Worm (Caenorhabditis elegans): ENCODE measurements around the gene B0457.2.

B0457.2 gene

ce11 chrII:8926451-8926850, at the start of gene B0457.2:
Gene B0457.2, minus strand, starts transcription at chrII:8926551.
- TF ChIP-seq dao-5 (tag; optimal IDR thresholded peaks at IDR 0.05) (no peak), W03F9.2 (tag; optimal IDR thresholded peaks at IDR 0.05) (no peak), him-1 (tag; optimal IDR thresholded peaks at IDR 0.05) (no peak)

ce11 chrII:8973516-8974043, 47.2 kb upstream of the B0457.2 start, which contains the start of gene tomm-40:
Gene tomm-40, minus strand, starts transcription at chrII:8973566.
- TF ChIP-seq dao-5 (tag; optimal IDR thresholded peaks at IDR 0.05) (no peak), W03F9.2 (tag; optimal IDR thresholded peaks at IDR 0.05) (no peak), him-1 (tag; optimal IDR thresholded peaks at IDR 0.05) (no peak)

DNA sequence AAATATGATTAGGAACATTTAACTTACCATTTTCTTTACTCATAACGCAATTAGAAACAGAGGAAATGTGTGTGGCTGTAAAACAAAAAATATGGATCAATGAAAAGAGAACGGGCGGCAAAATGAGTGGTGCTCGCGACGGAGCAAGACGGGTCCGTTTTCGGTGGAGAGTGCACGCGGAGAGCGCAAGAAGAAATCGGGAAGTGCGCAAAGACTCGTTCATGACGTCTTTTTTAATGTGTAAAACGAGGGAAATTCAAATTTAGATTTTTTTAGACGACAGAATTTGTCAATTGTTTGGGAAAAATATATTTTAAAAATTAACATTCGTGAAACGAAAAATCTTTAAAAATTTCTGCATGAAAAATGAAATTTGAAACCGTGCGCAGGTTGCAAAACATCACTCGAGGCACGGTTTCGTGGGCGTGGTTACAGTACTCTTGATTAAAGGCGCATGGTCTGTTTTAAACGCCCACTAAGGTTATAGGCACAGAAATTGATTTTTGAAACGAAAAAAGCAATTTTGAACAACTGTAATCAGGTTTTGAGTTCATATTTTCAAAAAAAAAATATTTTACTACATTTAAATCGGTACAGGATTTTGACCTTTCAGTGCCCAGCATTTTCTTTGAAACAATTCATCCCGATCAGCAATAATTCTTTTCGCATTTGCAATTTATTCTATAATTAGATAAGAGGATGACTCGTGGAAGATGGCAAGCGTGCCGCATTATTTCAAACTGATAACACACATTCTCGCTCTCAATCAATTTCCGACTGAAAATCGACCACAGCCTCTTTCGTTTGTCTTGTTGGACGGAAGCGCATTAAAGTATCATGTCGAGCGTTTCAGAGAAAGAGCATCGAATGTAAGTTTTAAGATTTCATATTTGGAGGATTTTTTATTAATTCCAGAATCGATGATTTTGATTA, 43.2 kb upstream of the B0457.2 start, which contains the start of the genes szy-20 and C18E9.5:
szy-20 (minus strand) TSS at position 83 of the 933 bp plus-strand sequence.
C18E9.5 (plus strand) TSS at position 730 of the 933 bp plus-strand sequence.
- TF ChIP-seq W03F9.2 (tag; optimal IDR thresholded peaks at IDR 0.05) (peak; percentile 64), him-1 (tag; optimal IDR thresholded peaks at IDR 0.05) (peak; percentile 75), dao-5 (tag; optimal IDR thresholded peaks at IDR 0.05) (no peak)

DNA sequence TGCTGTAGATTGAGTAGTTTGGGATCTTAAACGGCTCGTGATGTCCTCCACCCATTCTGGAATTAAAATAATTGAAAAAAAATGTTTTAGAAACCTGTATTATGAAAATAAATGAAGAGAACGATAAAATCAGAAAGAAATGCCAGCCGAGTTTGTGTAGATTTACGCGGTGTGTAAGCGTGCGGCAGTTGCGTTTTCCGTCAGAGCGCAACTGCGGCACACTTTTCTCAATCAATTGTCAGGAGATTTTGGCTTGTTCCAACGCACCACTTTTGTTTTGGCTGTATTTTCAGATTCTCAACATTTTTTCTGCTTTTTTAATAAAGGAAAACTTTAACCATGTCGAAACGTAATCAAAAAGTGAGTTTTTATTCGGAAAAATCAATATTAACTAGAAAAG, 38.5 kb upstream of the B0457.2 start, which contains the start of the genes ndub-3 and C18E9.2:
ndub-3 (minus strand) TSS at position 56 of the 400 bp plus-strand sequence.
C18E9.2 (plus strand) TSS at position 172 of the 400 bp plus-strand sequence.
- TF ChIP-seq him-1 (tag; optimal IDR thresholded peaks at IDR 0.05) (no peak), W03F9.2 (tag; optimal IDR thresholded peaks at IDR 0.05) (no peak), dao-5 (tag; optimal IDR thresholded peaks at IDR 0.05) (no peak)

- TF ChIP-seq dao-5 (tag; optimal IDR thresholded peaks at IDR 0.05) (no peak), him-1 (tag; optimal IDR thresholded peaks at IDR 0.05) (no peak), W03F9.2 (tag; optimal IDR thresholded peaks at IDR 0.05) (no peak)
Observed at ce11 chrII:8964049-8964448, 37.7 kb upstream of the B0457.2 start, which contains the start of gene sftd-3. Gene sftd-3, minus strand, starts transcription at chrII:8964149.

- TF ChIP-seq him-1 (tag; optimal IDR thresholded peaks at IDR 0.05) (peak; percentile 9), dao-5 (tag; optimal IDR thresholded peaks at IDR 0.05) (no peak)
Observed at ce11 chrII:8962206-8962605, 35.9 kb upstream of the B0457.2 start.

- no peak for TF ChIP-seq him-1 (tag; optimal IDR thresholded peaks at IDR 0.05)
- no peak for TF ChIP-seq W03F9.2 (tag; optimal IDR thresholded peaks at IDR 0.05)
- TF ChIP-seq dao-5 (tag; optimal IDR thresholded peaks at IDR 0.05) = no peak
Observed at ce11 chrII:8961450-8961849, 35.1 kb upstream of the B0457.2 start.

ce11 chrII:8960414-8960813, 34.1 kb upstream of the B0457.2 start, which contains the start of gene cal-2:
Gene cal-2, plus strand, starts transcription at chrII:8960714.
- TF ChIP-seq W03F9.2 (tag; optimal IDR thresholded peaks at IDR 0.05) (no peak), him-1 (tag; optimal IDR thresholded peaks at IDR 0.05) (no peak), dao-5 (tag; optimal IDR thresholded peaks at IDR 0.05) (no peak)

DNA sequence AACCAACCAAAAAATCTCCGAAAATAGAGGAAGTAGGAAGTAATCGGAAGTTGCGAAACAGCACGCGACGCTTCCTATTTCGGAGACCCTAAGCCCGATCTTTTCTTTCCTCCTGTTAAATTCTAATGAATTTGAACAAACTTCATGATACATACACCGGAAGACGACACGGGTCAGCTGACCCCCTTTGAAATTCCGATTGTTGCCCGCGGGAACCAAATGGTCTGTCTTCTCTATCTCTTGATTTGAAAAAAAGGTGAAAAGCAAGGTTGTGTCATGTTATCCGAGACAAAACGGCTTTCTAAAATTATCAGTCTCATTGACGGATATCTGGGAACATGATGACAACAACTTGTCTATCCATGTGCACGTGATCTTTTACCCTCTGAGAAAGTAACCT, 32.7 kb upstream of the B0457.2 start:
- TF ChIP-seq dao-5 (tag; optimal IDR thresholded peaks at IDR 0.05) (no peak), him-1 (tag; optimal IDR thresholded peaks at IDR 0.05) (no peak), W03F9.2 (tag; optimal IDR thresholded peaks at IDR 0.05) (no peak)

DNA sequence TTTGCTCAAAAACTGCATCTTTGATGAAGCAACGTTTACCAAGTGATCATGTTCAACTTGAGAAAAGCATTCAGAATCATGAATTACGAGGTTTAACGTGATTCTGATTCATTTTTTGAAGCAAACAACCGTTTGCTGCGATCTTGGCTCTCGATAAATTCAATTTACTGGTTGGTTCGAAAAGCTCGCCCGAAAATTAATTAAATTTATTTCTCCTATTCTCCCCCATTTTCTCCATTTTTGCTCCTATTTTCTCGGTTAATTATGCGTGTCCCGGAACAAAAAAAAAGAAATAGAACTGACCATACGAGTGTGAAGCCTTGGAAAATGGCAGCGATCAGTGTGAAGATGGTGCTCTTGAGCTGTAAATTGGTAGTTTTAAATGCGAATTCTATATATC, 30.5 kb upstream of the B0457.2 start:
- TF ChIP-seq him-1 (tag; optimal IDR thresholded peaks at IDR 0.05) (no peak), dao-5 (tag; optimal IDR thresholded peaks at IDR 0.05) (no peak), W03F9.2 (tag; optimal IDR thresholded peaks at IDR 0.05) (no peak)

DNA sequence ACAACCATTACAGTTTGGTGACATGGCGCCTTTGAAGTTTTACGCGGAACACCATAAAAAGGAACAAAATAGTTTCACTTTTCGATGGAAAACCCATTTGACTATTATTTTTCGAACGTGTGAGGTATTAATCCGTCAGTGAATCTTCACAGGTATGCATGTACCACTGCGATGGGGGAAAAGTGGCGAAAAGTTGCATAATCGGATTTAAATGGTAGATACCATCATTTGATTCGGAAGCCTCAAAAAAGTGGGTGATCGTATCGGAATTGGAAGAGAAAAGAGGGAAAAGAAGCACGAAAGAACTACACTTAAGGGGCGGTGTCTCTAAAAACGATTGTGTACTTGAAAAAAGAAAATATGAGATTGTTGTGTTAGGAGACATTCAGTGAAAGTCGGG, 27.4 kb upstream of the B0457.2 start:
- TF ChIP-seq him-1 (tag; optimal IDR thresholded peaks at IDR 0.05) = no peak
- TF ChIP-seq dao-5 (tag; optimal IDR thresholded peaks at IDR 0.05) = no peak
- TF ChIP-seq W03F9.2 (tag; optimal IDR thresholded peaks at IDR 0.05) = no peak

DNA sequence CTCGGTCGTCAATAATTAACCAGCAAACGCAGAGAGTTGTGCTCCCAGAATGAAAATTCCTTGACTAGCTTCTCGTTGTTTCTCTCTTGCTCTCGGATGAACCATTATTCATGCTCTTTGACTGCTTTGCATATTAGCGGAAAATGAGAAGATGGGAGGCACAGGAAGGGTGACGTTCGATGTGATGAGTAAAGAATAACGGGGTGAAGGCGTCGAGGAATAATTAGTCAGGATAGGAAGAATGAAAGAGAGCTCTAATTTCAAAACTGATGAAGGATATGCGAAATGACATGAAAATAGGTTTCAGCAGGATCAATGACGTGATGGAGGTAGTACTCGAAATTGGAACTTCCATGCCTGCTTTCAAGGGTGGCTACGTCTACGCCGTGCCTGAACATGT, 24.9 kb upstream of the B0457.2 start:
- no peak for TF ChIP-seq W03F9.2 (tag; optimal IDR thresholded peaks at IDR 0.05)
- TF ChIP-seq dao-5 (tag; optimal IDR thresholded peaks at IDR 0.05) = no peak
- TF ChIP-seq him-1 (tag; optimal IDR thresholded peaks at IDR 0.05) = no peak

DNA sequence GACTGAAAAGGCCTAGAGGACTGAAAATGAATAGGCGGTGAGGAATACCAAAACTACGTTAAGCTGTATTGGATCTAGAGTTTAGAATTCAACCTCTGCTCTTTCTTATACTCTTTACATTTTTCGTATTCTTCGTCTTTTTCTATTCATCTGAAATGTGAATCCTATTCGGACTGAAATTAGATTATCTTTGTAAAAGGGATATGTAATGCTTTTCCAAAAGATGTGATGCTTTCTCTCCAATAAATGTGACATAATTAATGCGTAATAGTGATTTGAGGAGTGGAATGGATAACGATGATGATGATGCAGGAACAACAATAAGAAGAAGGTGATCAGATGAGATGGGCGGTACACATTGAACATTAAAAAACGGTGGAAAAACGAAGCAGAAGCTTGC, 22.3 kb upstream of the B0457.2 start:
- no peak for TF ChIP-seq him-1 (tag; optimal IDR thresholded peaks at IDR 0.05)
- TF ChIP-seq dao-5 (tag; optimal IDR thresholded peaks at IDR 0.05) = no peak
- no peak for TF ChIP-seq W03F9.2 (tag; optimal IDR thresholded peaks at IDR 0.05)

- TF ChIP-seq W03F9.2 (tag; optimal IDR thresholded peaks at IDR 0.05) (no peak), dao-5 (tag; optimal IDR thresholded peaks at IDR 0.05) (no peak), him-1 (tag; optimal IDR thresholded peaks at IDR 0.05) (no peak)
Observed at ce11 chrII:8947391-8947790, 21.0 kb upstream of the B0457.2 start, which contains the start of gene cutl-15. Gene cutl-15, minus strand, starts transcription at chrII:8947688.

All from whole organism, L4/young adult.